Worm (Caenorhabditis elegans): Measurements from ENCODE around the gene ints-11.

- TF ChIP-seq him-1 (tag; optimal IDR thresholded peaks at IDR 0.05) = no peak
- TF ChIP-seq dao-5 (tag; optimal IDR thresholded peaks at IDR 0.05) = no peak
- no peak for TF ChIP-seq W03F9.2 (tag; optimal IDR thresholded peaks at IDR 0.05)
Measured at ce11 chrII:8169283-8169682, 26.0 kb upstream of the ints-11 start, which contains the start of gene T05C12.15.
